Worm (Caenorhabditis elegans) whole organism, midembryonic: Measurements from ENCODE around the gene Y48B6A.1.

Experiments
- T22C8.4 ChIP-seq: fragments of 200-800 bp; sonication (Bioruptor generic); IDR thresholded peaks from 2 replicates; pipeline ENCODE4 v1.3.6; 2022; ENCODE audit warnings: missing genetic modification characterization, missing compliant biosample characterization
- cog-1 ChIP-seq: sonication (generic microtip); optimal IDR thresholded peaks from 2 replicates; lab custom pipeline; 2016; ENCODE audit warnings: missing genetic modification characterization, missing compliant biosample characterization
- flt-1 ChIP-seq: fragments of 200-800 bp; sonication (Bioruptor generic); IDR thresholded peaks from 2 replicates; pipeline ENCODE4 v1.3.6; 2022; ENCODE audit warnings: missing genetic modification characterization, missing compliant biosample characterization
- klf-2 ChIP-seq: fragments of 200-800 bp; sonication (Bioruptor generic); conservative IDR thresholded peaks from 2 replicates; pipeline ENCODE4 v1.3.6; 2022; ENCODE audit warnings: missing genetic modification reagents, missing genetic modification characterization, missing compliant biosample characterization
- tab-1 ChIP-seq: fragments of 200-800 bp; sonication (Bioruptor generic); IDR thresholded peaks from 2 replicates; pipeline ENCODE4 v1.3.6; 2022; ENCODE audit warnings: missing genetic modification characterization, missing compliant biosample characterization
- ztf-23 ChIP-seq: fragments of 200-800 bp; sonication (Bioruptor generic); IDR thresholded peaks from 2 replicates; pipeline ENCODE4 v1.3.6; 2022; ENCODE audit warnings: missing genetic modification reagents, missing genetic modification characterization, missing compliant biosample characterization

DNA sequence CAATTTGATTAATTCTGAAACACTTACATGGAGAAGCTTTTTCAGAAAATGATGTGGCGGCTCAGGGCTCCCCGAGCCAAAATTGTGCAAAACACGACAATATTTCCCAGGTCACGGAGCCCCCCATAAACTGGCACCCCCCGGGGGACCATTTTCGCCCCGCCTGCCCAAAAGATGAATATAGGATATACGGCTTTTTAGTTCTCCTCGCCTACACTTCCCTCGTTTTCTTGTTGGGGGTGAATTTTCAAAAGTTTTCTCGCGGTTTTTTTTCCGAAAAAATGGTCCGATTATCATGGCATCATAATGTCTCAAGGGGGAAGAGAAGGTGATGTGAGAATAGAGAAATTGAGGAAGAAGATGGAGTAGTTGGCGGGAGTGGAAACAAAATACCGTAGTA is 32.1 kb downstream of the Y48B6A.1 start, which contains the start of gene K09E4.4:
- no peak for TF ChIP-seq T22C8.4 (GFP tag; lab: Robert Waterston, UW)
- no peak for TF ChIP-seq ztf-23 (GFP tag; lab: Robert Waterston, UW)
- no peak for TF ChIP-seq flt-1 (GFP tag; lab: Robert Waterston, UW)
- no peak for TF ChIP-seq tab-1 (GFP tag; lab: Robert Waterston, UW)
- no peak for TF ChIP-seq cog-1 (tag; lab: Kevin White, UChicago)
- TF ChIP-seq klf-2, result no peak
